Fruit fly (Drosophila melanogaster) whole organism, pupa: ENCODE data around the gene CG17746.

Experiments used
- CG10348 ChIP-seq: fragments of 200-800 bp; sonication (Bioruptor generic); IDR thresholded peaks from 2 replicates; pipeline ENCODE4 v1.3.6; 2022; ENCODE audit warnings: missing biosample characterization, missing genetic modification characterization
- CG12605 ChIP-seq: fragments of 200-800 bp; sonication (Bioruptor generic); IDR thresholded peaks from 2 replicates; pipeline ENCODE4 v1.3.6; 2022; ENCODE audit warnings: missing biosample characterization, missing genetic modification characterization
- CG13204 ChIP-seq: fragments of 200-800 bp; sonication (Bioruptor generic); optimal IDR thresholded peaks from 2 replicates; lab custom pipeline; 2018; ENCODE audit warnings: missing biosample characterization, mild to moderate bottlenecking, missing genetic modification characterization, moderate library complexity
- CG15710 ChIP-seq: fragments of 200-800 bp; sonication (Bioruptor generic); optimal IDR thresholded peaks from 2 replicates; lab custom pipeline; 2018; ENCODE audit warnings: missing biosample characterization, mild to moderate bottlenecking, missing genetic modification characterization, moderate library complexity
- CG17806 ChIP-seq: fragments of 200-800 bp; sonication (Bioruptor generic); optimal IDR thresholded peaks from 2 replicates; lab custom pipeline; 2018; ENCODE audit warnings: missing biosample characterization, mild to moderate bottlenecking, missing genetic modification characterization, moderate library complexity
- CG32121 ChIP-seq: fragments of 200-800 bp; sonication (Bioruptor generic); IDR thresholded peaks from 2 replicates; pipeline ENCODE4 v1.3.6; 2022; ENCODE audit warnings: missing biosample characterization, missing genetic modification characterization
- CG34367 ChIP-seq: fragments of 200-800 bp; sonication (Bioruptor generic); optimal IDR thresholded peaks from 2 replicates; lab custom pipeline; 2018; ENCODE audit warnings: missing biosample characterization, mild to moderate bottlenecking, missing genetic modification characterization
- CG4496 ChIP-seq: fragments of 200-800 bp; sonication (Bioruptor generic); IDR thresholded peaks from 3 replicates; pipeline ENCODE4 v1.3.6; 2022; ENCODE audit warnings: missing biosample characterization, missing genetic modification characterization
- CG8159 ChIP-seq: fragments of 200-800 bp; sonication (Bioruptor generic); optimal IDR thresholded peaks from 3 replicates; lab custom pipeline; 2018; ENCODE audit warnings: missing biosample characterization, mild to moderate bottlenecking, missing genetic modification characterization, moderate library complexity
- CG8301 ChIP-seq: fragments of 200-800 bp; sonication (Bioruptor generic); optimal IDR thresholded peaks from 2 replicates; lab custom pipeline; 2018; ENCODE audit warnings: missing biosample characterization, mild to moderate bottlenecking, missing genetic modification characterization
- CG9948 ChIP-seq: fragments of 200-800 bp; sonication (Bioruptor generic); optimal IDR thresholded peaks from 2 replicates; lab custom pipeline; 2018; ENCODE audit warnings: missing biosample characterization, mild to moderate bottlenecking, missing genetic modification characterization, moderate library complexity
- D1 ChIP-seq: fragments of 200-800 bp; sonication (Bioruptor generic); optimal IDR thresholded peaks from 2 replicates; lab custom pipeline; 2018; ENCODE audit warnings: missing biosample characterization, mild to moderate bottlenecking, missing genetic modification characterization, moderate library complexity
- EcR ChIP-seq: fragments of 200-800 bp; sonication (Bioruptor generic); optimal IDR thresholded peaks from 3 replicates; lab custom pipeline; 2019; ENCODE audit warnings: missing biosample characterization, missing genetic modification characterization, mild to moderate bottlenecking, moderate library complexity, missing genetic modification reagents
- Ets98B ChIP-seq: fragments of 200-800 bp; sonication (Bioruptor generic); IDR thresholded peaks from 2 replicates; pipeline ENCODE4 v1.3.6; 2022; ENCODE audit warnings: missing biosample characterization, missing genetic modification characterization
- Pif1A ChIP-seq: fragments of 200-800 bp; sonication (Bioruptor generic); optimal IDR thresholded peaks from 3 replicates; lab custom pipeline; 2016; ENCODE audit warnings: missing biosample characterization, missing genetic modification characterization
- Pif1B ChIP-seq: fragments of 200-800 bp; sonication (Bioruptor generic); optimal IDR thresholded peaks from 3 replicates; lab custom pipeline; 2016; ENCODE audit warnings: missing biosample characterization, missing genetic modification characterization
- Snoo ChIP-seq: fragments of 200-800 bp; sonication (Bioruptor generic); optimal IDR thresholded peaks from 3 replicates; lab custom pipeline; 2017; ENCODE audit warnings: missing biosample characterization, mild to moderate bottlenecking, missing genetic modification characterization, inconsistent platforms
- fd96Ca ChIP-seq: fragments of 200-800 bp; sonication (Bioruptor generic); IDR thresholded peaks from 3 replicates; pipeline ENCODE4 v1.3.6; 2022; ENCODE audit warnings: missing biosample characterization, missing genetic modification characterization
- gl ChIP-seq: fragments of 200-800 bp; sonication (Bioruptor generic); optimal IDR thresholded peaks from 2 replicates; lab custom pipeline; 2018; ENCODE audit warnings: missing biosample characterization, mild to moderate bottlenecking, missing genetic modification characterization
- rn ChIP-seq: fragments of 200-800 bp; sonication (Bioruptor generic); IDR thresholded peaks from 2 replicates; pipeline ENCODE4 v1.3.6; 2022; ENCODE audit warnings: missing biosample characterization, missing genetic modification characterization

The CG17746 gene

DNA sequence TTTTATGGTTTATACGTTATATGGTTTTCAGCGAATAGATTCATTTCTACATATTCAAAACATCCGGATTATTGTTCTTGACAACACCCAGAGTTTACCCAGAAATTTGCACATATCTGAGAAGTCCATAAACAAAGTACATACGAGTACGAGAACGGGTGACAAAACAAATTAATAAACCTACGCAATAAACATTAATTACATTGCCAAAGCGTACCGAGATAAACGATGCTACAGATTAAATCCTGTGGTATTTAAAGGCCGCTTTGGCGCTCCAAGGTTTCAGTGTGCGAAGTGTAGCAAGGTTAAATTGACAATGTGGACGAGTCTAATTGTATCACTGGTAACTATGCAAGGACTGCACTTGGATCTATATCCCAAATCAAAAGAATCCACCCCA is 52.1 kb downstream of the CG17746 start, which contains the start of gene CG14957:
TSS of gene CG14957 (plus strand) at position 301 of the 400 bp plus-strand sequence.
- no peak for TF ChIP-seq EcR
- TF ChIP-seq fd96Ca (GFP tag; lab: Robert Waterston, UW): no peak
- no peak for TF ChIP-seq gl
- TF ChIP-seq CG32121 (GFP tag; lab: Robert Waterston, UW): no peak
- TF ChIP-seq Ets98B (GFP tag; lab: Robert Waterston, UW): no peak
- TF ChIP-seq CG17806 (tag; lab: Kevin White, UChicago): no peak
- no peak for TF ChIP-seq CG8159 (tag; lab: Kevin White, UChicago)
- no peak for TF ChIP-seq rn (GFP tag; lab: Robert Waterston, UW)
- TF ChIP-seq D1 (tag; lab: Kevin White, UChicago): no peak
- TF ChIP-seq Snoo (tag; lab: Kevin White, UChicago): no peak
- TF ChIP-seq CG13204: no peak
- no peak for TF ChIP-seq CG15710 (tag; lab: Kevin White, UChicago)
- TF ChIP-seq CG34367 (tag; lab: Kevin White, UChicago): no peak
- TF ChIP-seq CG9948: no peak
- no peak for TF ChIP-seq CG4496 (GFP tag; lab: Robert Waterston, UW)
- TF ChIP-seq Pif1B (GFP tag; lab: Kevin White, UChicago): no peak
- no peak for TF ChIP-seq CG8301 (tag; lab: Kevin White, UChicago)
- TF ChIP-seq Pif1A (GFP tag; lab: Kevin White, UChicago): no peak
- TF ChIP-seq CG10348: no peak
- TF ChIP-seq CG12605: no peak
